Fruit fly (Drosophila melanogaster) whole organism, embryonic: Measurements from ENCODE around the gene CG31637.

Experiments
- Atf6 ChIP-seq: fragments of 200-800 bp; sonication (Bioruptor generic); IDR thresholded peaks from 2 replicates; pipeline ENCODE4 v1.3.6; 2022; ENCODE audit warnings: missing biosample characterization, missing genetic modification characterization
- B-H2 ChIP-seq: fragments of 200-800 bp; sonication (Bioruptor generic); optimal IDR thresholded peaks from 2 replicates; lab custom pipeline; 2018; ENCODE audit warnings: missing biosample characterization, mild to moderate bottlenecking, missing genetic modification characterization
- CG11247 ChIP-seq: fragments of 200-800 bp; sonication (Bioruptor generic); IDR thresholded peaks from 2 replicates; pipeline ENCODE4 v1.3.6; 2022; ENCODE audit warnings: missing biosample characterization, missing genetic modification characterization
- CG11456 ChIP-seq: fragments of 200-800 bp; sonication (Bioruptor generic); IDR thresholded peaks from 3 replicates; pipeline ENCODE4 v1.3.6; 2022; ENCODE audit warnings: missing biosample characterization, missing genetic modification characterization
- CG11723 ChIP-seq: fragments of 200-800 bp; sonication (Bioruptor generic); optimal IDR thresholded peaks from 2 replicates; lab custom pipeline; 2017; ENCODE audit warnings: missing biosample characterization, mild to moderate bottlenecking, missing genetic modification characterization
- CG12219 ChIP-seq: fragments of 200-800 bp; sonication (Bioruptor generic); optimal IDR thresholded peaks from 3 replicates; lab custom pipeline; 2018; ENCODE audit warnings: missing biosample characterization, mild to moderate bottlenecking, missing genetic modification characterization
- CG15269 ChIP-seq: fragments of 200-800 bp; sonication (Bioruptor generic); optimal IDR thresholded peaks from 2 replicates; lab custom pipeline; 2018; ENCODE audit warnings: missing biosample characterization, mild to moderate bottlenecking, missing genetic modification characterization, moderate library complexity
- CG15601 ChIP-seq: fragments of 200-800 bp; sonication (Bioruptor generic); optimal IDR thresholded peaks from 3 replicates; lab custom pipeline; 2019; ENCODE audit warnings: missing biosample characterization, mild to moderate bottlenecking, missing genetic modification characterization, moderate library complexity
- CG1792 ChIP-seq: fragments of 200-800 bp; sonication (Bioruptor generic); optimal IDR thresholded peaks from 2 replicates; lab custom pipeline; 2016; ENCODE audit warnings: missing biosample characterization, missing genetic modification characterization
- CG18011 ChIP-seq: fragments of 200-800 bp; sonication (Bioruptor generic); optimal IDR thresholded peaks from 2 replicates; lab custom pipeline; 2017; ENCODE audit warnings: missing biosample characterization, missing genetic modification characterization, mild to moderate bottlenecking, moderate library complexity, missing genotype
- CG2116 ChIP-seq: fragments of 200-800 bp; sonication (Bioruptor generic); optimal IDR thresholded peaks from 3 replicates; lab custom pipeline; 2018; ENCODE audit warnings: missing biosample characterization, mild to moderate bottlenecking, missing genetic modification characterization
- CG2199 ChIP-seq: fragments of 200-800 bp; sonication (Bioruptor generic); IDR thresholded peaks from 3 replicates; pipeline ENCODE4 v1.3.6; 2022; ENCODE audit warnings: missing biosample characterization, missing genetic modification characterization
- CG2875 ChIP-seq: fragments of 200-800 bp; sonication (Bioruptor generic); optimal IDR thresholded peaks from 2 replicates; lab custom pipeline; 2017; ENCODE audit warnings: missing biosample characterization, mild to moderate bottlenecking, missing genetic modification characterization, missing genetic modification reagents
- CG30403 ChIP-seq: fragments of 200-800 bp; sonication (Bioruptor generic); optimal IDR thresholded peaks from 3 replicates; lab custom pipeline; 2016; ENCODE audit warnings: missing biosample characterization, missing genetic modification characterization
- CG30431 ChIP-seq: fragments of 200-800 bp; sonication (Bioruptor generic); optimal IDR thresholded peaks from 2 replicates; lab custom pipeline; 2017; ENCODE audit warnings: missing biosample characterization, missing genetic modification characterization
- CG3407 ChIP-seq: fragments of 200-800 bp; sonication (Bioruptor generic); optimal IDR thresholded peaks from 2 replicates; lab custom pipeline; 2018; ENCODE audit warnings: missing biosample characterization, mild to moderate bottlenecking, missing genetic modification characterization
- CG3838 ChIP-seq: fragments of 200-800 bp; sonication (Bioruptor generic); optimal IDR thresholded peaks from 3 replicates; lab custom pipeline; 2016; ENCODE audit warnings: missing biosample characterization, missing genetic modification characterization
- CG4854 ChIP-seq: fragments of 200-800 bp; sonication (Bioruptor generic); optimal IDR thresholded peaks from 2 replicates; lab custom pipeline; 2016; ENCODE audit warnings: missing biosample characterization, missing genetic modification characterization, inconsistent platforms
- CG7839 ChIP-seq: fragments of 200-800 bp; sonication (Bioruptor generic); optimal IDR thresholded peaks from 3 replicates; lab custom pipeline; 2018; ENCODE audit warnings: missing biosample characterization, mild to moderate bottlenecking, missing genetic modification characterization, moderate library complexity
- CG7963 ChIP-seq: fragments of 200-800 bp; sonication (Bioruptor generic); IDR thresholded peaks from 3 replicates; pipeline ENCODE4 v1.3.6; 2022; ENCODE audit warnings: missing biosample characterization, missing genetic modification characterization; ENCODE audit not compliant: partially characterized antibody
- CG8478 ChIP-seq: fragments of >200 bp; optimal IDR thresholded peaks from 2 replicates; lab custom pipeline; 2018
- CG9797 ChIP-seq: fragments of 200-800 bp; sonication (Bioruptor generic); optimal IDR thresholded peaks from 3 replicates; lab custom pipeline; 2018; ENCODE audit warnings: missing biosample characterization, mild to moderate bottlenecking, missing genetic modification characterization
- Camta ChIP-seq: fragments of 200-800 bp; sonication (Bioruptor generic); optimal IDR thresholded peaks from 2 replicates; lab custom pipeline; 2016; ENCODE audit warnings: missing biosample characterization, missing genetic modification characterization
- CoRest ChIP-seq: fragments of 200-800 bp; sonication (Bioruptor generic); optimal IDR thresholded peaks from 3 replicates; lab custom pipeline; 2018; ENCODE audit warnings: missing biosample characterization, mild to moderate bottlenecking, missing genetic modification characterization, moderate library complexity
- CrebB ChIP-seq: fragments of 200-800 bp; sonication (Bioruptor generic); optimal IDR thresholded peaks from 3 replicates; lab custom pipeline; 2018; ENCODE audit warnings: missing biosample characterization, mild to moderate bottlenecking, missing genetic modification characterization
- D19A ChIP-seq: fragments of 200-800 bp; optimal IDR thresholded peaks from 3 replicates; lab custom pipeline; 2019; ENCODE audit warnings: missing biosample characterization, mild to moderate bottlenecking, missing genetic modification characterization, moderate library complexity
- E2f1 ChIP-seq: fragments of 200-800 bp; sonication (Bioruptor generic); IDR thresholded peaks from 2 replicates; pipeline ENCODE4 v1.3.6; 2022; ENCODE audit warnings: missing biosample characterization, missing genetic modification characterization
- MBD-R2 ChIP-seq: fragments of 200-800 bp; sonication (Bioruptor generic); IDR thresholded peaks from 2 replicates; pipeline ENCODE4 v1.3.6; 2022; ENCODE audit warnings: missing biosample characterization, missing genetic modification characterization
- Vsx1 ChIP-seq: fragments of 200-800 bp; sonication (Bioruptor generic); optimal IDR thresholded peaks from 2 replicates; lab custom pipeline; 2017; ENCODE audit warnings: missing biosample characterization, mild to moderate bottlenecking, missing genetic modification characterization, missing genetic modification reagents
- az2 ChIP-seq: fragments of 200-800 bp; sonication (Bioruptor generic); optimal IDR thresholded peaks from 3 replicates; lab custom pipeline; 2016; ENCODE audit warnings: missing biosample characterization, missing genetic modification characterization
- chm ChIP-seq: fragments of 200-800 bp; sonication (Bioruptor generic); IDR thresholded peaks from 2 replicates; pipeline ENCODE4 v1.3.6; 2022; ENCODE audit warnings: missing biosample characterization, missing genetic modification characterization
- danr ChIP-seq: fragments of 200-800 bp; sonication (Bioruptor generic); IDR thresholded peaks from 2 replicates; pipeline ENCODE4 v1.3.6; 2022; ENCODE audit warnings: missing biosample characterization, missing genetic modification characterization
- gfzf ChIP-seq: fragments of 200-800 bp; sonication (Bioruptor generic); optimal IDR thresholded peaks from 2 replicates; lab custom pipeline; 2016; ENCODE audit warnings: missing biosample characterization, mild to moderate bottlenecking, missing genetic modification characterization, moderate library complexity
- gro ChIP-seq: fragments of 200-800 bp; sonication (Bioruptor generic); optimal IDR thresholded peaks from 2 replicates; lab custom pipeline; 2016; ENCODE audit warnings: missing biosample characterization, missing genetic modification characterization
- insv ChIP-seq, 2 experiments: fragments of 200-800 bp; sonication (Bioruptor generic); optimal IDR thresholded peaks; 3 replicates each; lab custom pipeline; 2016 to 2018; ENCODE audit warnings: missing biosample characterization in 2 of 2, missing genetic modification characterization in 2 of 2
- jumu ChIP-seq: fragments of 200-800 bp; sonication (Bioruptor generic); optimal IDR thresholded peaks from 3 replicates; lab custom pipeline; 2016; ENCODE audit warnings: missing biosample characterization, missing genetic modification characterization
- kni ChIP-seq: fragments of 200-800 bp; sonication (Bioruptor generic); optimal IDR thresholded peaks from 3 replicates; lab custom pipeline; 2017; ENCODE audit warnings: mild to moderate bottlenecking, missing biosample characterization, missing genetic modification reagents, missing genetic modification characterization
- knrl ChIP-seq: fragments of 200-800 bp; sonication (Bioruptor generic); IDR thresholded peaks from 3 replicates; pipeline ENCODE4 v1.3.6; 2022; ENCODE audit warnings: missing biosample characterization, missing genetic modification characterization; ENCODE audit not compliant: partially characterized antibody
- otp ChIP-seq: fragments of 200-800 bp; sonication (Bioruptor generic); IDR thresholded peaks from 3 replicates; pipeline ENCODE4, ENCODE4 v1.3.6; 2022; ENCODE audit warnings: missing biosample characterization, missing genetic modification characterization
- pzg ChIP-seq: fragments of 200-800 bp; sonication (Bioruptor generic); optimal IDR thresholded peaks from 3 replicates; lab custom pipeline; 2018; ENCODE audit warnings: missing biosample characterization, mild to moderate bottlenecking, missing genetic modification characterization, moderate library complexity
- repo ChIP-seq: fragments of 200-800 bp; sonication (Bioruptor generic); optimal IDR thresholded peaks from 2 replicates; lab custom pipeline; 2016; ENCODE audit warnings: missing biosample characterization, missing genetic modification characterization
- ro ChIP-seq: fragments of 200-800 bp; sonication (Bioruptor generic); IDR thresholded peaks from 2 replicates; pipeline ENCODE4 v1.3.6; 2022; ENCODE audit warnings: missing biosample characterization, missing genetic modification characterization
- slbo ChIP-seq: fragments of 200-800 bp; sonication (Bioruptor generic); IDR thresholded peaks from 2 replicates; pipeline ENCODE4 v1.3.6; 2022; ENCODE audit warnings: missing biosample characterization, missing genetic modification characterization
- slp2 ChIP-seq: fragments of 200-800 bp; sonication (Bioruptor generic); optimal IDR thresholded peaks from 2 replicates; lab custom pipeline; 2016; ENCODE audit warnings: missing biosample characterization, missing genetic modification characterization
- tll ChIP-seq, 2 experiments: fragments of 200-800 bp in 1 of 2; fragments of >200 bp in 1 of 2; sonication (Bioruptor generic) in 1 of 2; optimal IDR thresholded peaks; 2 replicates each; lab custom pipeline; 2017 to 2019; ENCODE audit warnings: missing biosample characterization in 2 of 2, missing genetic modification characterization in 2 of 2, mild to moderate bottlenecking in 1 of 2, moderate library complexity in 1 of 2
- unc-4 ChIP-seq: fragments of 200-800 bp; sonication (Bioruptor generic); IDR thresholded peaks from 2 replicates; pipeline ENCODE4 v1.3.6; 2022; ENCODE audit warnings: missing biosample characterization, missing genetic modification characterization; ENCODE audit not compliant: partially characterized antibody
- vfl ChIP-seq: fragments of 200-800 bp; sonication (Bioruptor generic); optimal IDR thresholded peaks from 2 replicates; lab custom pipeline; 2016; ENCODE audit warnings: missing biosample characterization, missing genetic modification characterization
- wek ChIP-seq: fragments of 200-800 bp; sonication (Bioruptor generic); optimal IDR thresholded peaks from 3 replicates; lab custom pipeline; 2018; ENCODE audit warnings: missing biosample characterization, mild to moderate bottlenecking, missing genetic modification characterization, moderate library complexity

Gene CG31637

DNA sequence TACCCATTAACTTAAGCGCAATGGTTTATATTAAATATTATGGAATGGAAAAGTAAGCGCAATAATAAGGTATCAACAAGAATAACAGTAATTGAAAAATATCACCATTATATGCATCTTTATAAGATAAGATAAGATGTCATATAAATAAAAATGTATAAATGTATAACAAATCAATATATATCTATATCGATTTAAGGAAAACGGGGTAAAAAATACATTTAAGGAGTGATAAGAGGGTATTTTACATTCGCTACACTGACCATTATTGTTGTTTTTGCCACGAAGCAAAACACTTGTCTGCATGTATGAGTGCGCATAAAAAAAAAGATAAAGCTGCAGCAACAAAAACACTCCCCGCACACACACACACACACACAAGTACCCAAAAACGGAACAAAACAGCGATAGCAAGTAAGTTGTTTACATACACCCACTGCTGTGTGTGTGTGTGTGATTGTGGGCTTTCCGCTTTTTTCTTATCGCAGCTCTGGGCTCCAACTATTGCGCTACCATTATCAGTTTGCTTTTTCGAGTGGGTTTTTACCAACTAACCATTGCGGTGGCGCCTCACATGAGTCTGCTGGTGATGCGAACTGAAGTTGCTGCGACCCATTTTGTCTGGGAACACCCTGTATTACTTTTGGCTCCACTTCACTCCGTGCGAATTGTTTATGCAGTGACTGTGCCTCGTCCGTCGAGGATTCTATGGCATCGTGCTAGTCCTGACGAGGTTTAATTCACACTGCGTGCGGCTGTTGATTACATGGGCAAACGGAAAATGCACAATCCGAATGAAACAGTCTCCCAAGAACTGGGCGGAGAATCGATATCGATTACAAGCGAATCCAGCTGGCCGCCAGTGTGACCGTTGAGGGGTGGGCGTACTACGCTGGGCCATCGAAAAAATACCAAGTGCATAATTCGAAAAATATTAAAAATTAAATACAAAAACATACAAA, 25.1 kb upstream of the CG31637 start, which contains the start of gene mmy (continued):
- TF ChIP-seq Vsx1 (GFP tag; lab: Kevin White, UChicago), result no peak
- peak; percentile 12 for TF ChIP-seq CrebB (tag; lab: Kevin White, UChicago)
- TF ChIP-seq kni (GFP tag; lab: Kevin White, UChicago), result peak; percentile 73
- TF ChIP-seq D19A, result peak; percentile 74
- TF ChIP-seq insv (GFP tag; optimal IDR thresholded peaks at IDR 0.05; lab: Kevin White, UChicago), result peak in 1 of 2 experiments; percentile 17
- no peak for TF ChIP-seq CG15601 (tag; lab: Kevin White, UChicago)
- TF ChIP-seq chm (GFP tag; lab: Robert Waterston, UW), result peak; percentile 72
- no peak for TF ChIP-seq CG2875 (GFP tag; lab: Kevin White, UChicago)
- no peak for TF ChIP-seq CG8478 (lab: Kevin White, UChicago)
- no peak for TF ChIP-seq CG18011
- no peak for TF ChIP-seq CG7963 (GFP tag; lab: Robert Waterston, UW)
- TF ChIP-seq repo (GFP tag; lab: Kevin White, UChicago), result peak; percentile 20
- TF ChIP-seq CG30431, result peak; percentile 3
- TF ChIP-seq az2 (GFP tag; lab: Kevin White, UChicago), result peak; percentile 43
- peak; percentile 9; the same call in 1 of the 3 replicates for TF ChIP-seq otp (GFP tag; lab: Robert Waterston, UW)
- peak; percentile 35 for TF ChIP-seq B-H2 (GFP tag; lab: Kevin White, UChicago)
- no peak for TF ChIP-seq CG4854 (GFP tag; lab: Kevin White, UChicago)
- no peak for TF ChIP-seq CG11247 (GFP tag; lab: Robert Waterston, UW)
- peak; percentile 69 for TF ChIP-seq CoRest (tag; lab: Kevin White, UChicago)
- TF ChIP-seq E2f1 (GFP tag; lab: Robert Waterston, UW), result no peak; the same call in 1 of the 2 replicates
- no peak; the same call in 2 of the 3 replicates for TF ChIP-seq knrl
- TF ChIP-seq CG9797 (GFP tag; lab: Kevin White, UChicago), result peak; percentile 86
- no peak for TF ChIP-seq CG11456
- TF ChIP-seq CG15269, result peak; percentile 72
- TF ChIP-seq CG12219 (GFP tag; lab: Kevin White, UChicago), result peak; percentile 20
- TF ChIP-seq CG7839 (tag; lab: Kevin White, UChicago), result peak; percentile 74
- TF ChIP-seq tll (GFP tag; optimal IDR thresholded peaks at IDR 0.05; lab: Kevin White, UChicago), result no peak
- TF ChIP-seq slbo (GFP tag; lab: Robert Waterston, UW), result peak; percentile 21; the same call in 1 of the 2 replicates
- TF ChIP-seq pzg (GFP tag; lab: Kevin White, UChicago), result peak; percentile 78
- peak; percentile 52 for TF ChIP-seq CG30403
- TF ChIP-seq MBD-R2, result peak; percentile 62
- TF ChIP-seq CG2116 (GFP tag; lab: Kevin White, UChicago), result peak; percentile 38
- TF ChIP-seq slp2, result no peak
- TF ChIP-seq wek (GFP tag; lab: Kevin White, UChicago), result peak; percentile 27
- TF ChIP-seq Atf6, result peak; percentile 9; the same call in 1 of the 2 replicates
- no peak for TF ChIP-seq CG3838 (GFP tag; lab: Kevin White, UChicago)
- peak; percentile 64 for TF ChIP-seq gro (GFP tag; lab: Kevin White, UChicago)
- no peak for TF ChIP-seq vfl
- no peak for TF ChIP-seq CG1792 (GFP tag; lab: Kevin White, UChicago)
- no peak for TF ChIP-seq Camta (GFP tag; lab: Kevin White, UChicago)
- TF ChIP-seq gfzf (GFP tag; lab: Kevin White, UChicago), result peak; percentile 77
- no peak for TF ChIP-seq danr
- TF ChIP-seq CG2199, result no peak
- TF ChIP-seq jumu (GFP tag; lab: Kevin White, UChicago), result peak; percentile 15
- TF ChIP-seq ro, result no peak
- TF ChIP-seq CG3407 (GFP tag; lab: Kevin White, UChicago), result no peak
- peak; percentile 38; the same call in 1 of the 2 replicates for TF ChIP-seq unc-4 (GFP tag; lab: Robert Waterston, UW)
- no peak for TF ChIP-seq CG11723
